Worm (Caenorhabditis elegans) whole organism, L2 larva: ENCODE data around the gene twk-8.

ENCODE experiments used
- C34F6.9 ChIP-seq: fragments of 150-350 bp; optimal IDR thresholded peaks from 2 replicates; lab custom pipeline; 2014; ENCODE audit warnings: missing biosample characterization, missing genetic modification characterization
- F13H6.1 ChIP-seq: sonication (generic microtip); optimal IDR thresholded peaks from 2 replicates; lab custom pipeline; 2016; ENCODE audit warnings: missing genetic modification characterization, missing compliant biosample characterization
- R02D3.7 ChIP-seq: fragments of 150-350 bp; optimal IDR thresholded peaks from 2 replicates; lab custom pipeline; 2014; ENCODE audit warnings: missing biosample characterization, missing genetic modification characterization
- Y55F3AM.14 ChIP-seq: fragments of 200-800 bp; sonication (Bioruptor generic); optimal IDR thresholded peaks from 2 replicates; lab custom pipeline; 2018; ENCODE audit warnings: mild to moderate bottlenecking, missing genetic modification characterization, missing compliant biosample characterization
- ZK546.5 ChIP-seq: sonication (generic microtip); optimal IDR thresholded peaks from 2 replicates; lab custom pipeline; 2017; ENCODE audit warnings: missing biosample characterization, missing genetic modification characterization
- alr-1 ChIP-seq: fragments of 150-350 bp; optimal IDR thresholded peaks from 2 replicates; lab custom pipeline; 2014; ENCODE audit warnings: missing biosample characterization, missing genetic modification characterization
- aly-2 ChIP-seq: fragments of 150-350 bp; optimal IDR thresholded peaks from 2 replicates; lab custom pipeline; 2014; ENCODE audit warnings: missing biosample characterization, missing genetic modification characterization
- blmp-1 ChIP-seq: sonication (generic microtip); optimal IDR thresholded peaks from 2 replicates; lab custom pipeline; 2017; ENCODE audit warnings: missing genetic modification characterization, mild to moderate bottlenecking, missing compliant biosample characterization, antibody characterized with exemption, moderate library complexity; ENCODE audit not compliant: insufficient read depth
- ceh-16 ChIP-seq: fragments of 150-350 bp; optimal IDR thresholded peaks from 2 replicates; lab custom pipeline; 2014; ENCODE audit warnings: missing biosample characterization, missing genetic modification characterization
- crh-2 ChIP-seq: sonication (generic microtip); optimal IDR thresholded peaks from 2 replicates; lab custom pipeline; 2017; ENCODE audit warnings: missing biosample characterization, missing genetic modification characterization
- dmd-4 ChIP-seq: sonication (generic microtip); optimal IDR thresholded peaks from 2 replicates; lab custom pipeline; 2017; ENCODE audit warnings: missing biosample characterization, missing genetic modification characterization
- egl-27 ChIP-seq: sonication (generic microtip); optimal IDR thresholded peaks from 3 replicates; lab custom pipeline; 2017; ENCODE audit warnings: missing biosample characterization, missing genetic modification reagents, missing genetic modification characterization
- elt-1 ChIP-seq: fragments of 150-350 bp; optimal IDR thresholded peaks from 2 replicates; lab custom pipeline; 2014; ENCODE audit warnings: missing biosample characterization, missing genetic modification characterization
- elt-3 ChIP-seq: sonication (generic microtip); optimal IDR thresholded peaks from 2 replicates; lab custom pipeline; 2017; ENCODE audit warnings: missing biosample characterization, missing genetic modification characterization
- fos-1 ChIP-seq: fragments of 150-350 bp; optimal IDR thresholded peaks from 2 replicates; lab custom pipeline; 2014; ENCODE audit warnings: missing biosample characterization, missing genetic modification characterization
- gmeb-1 ChIP-seq: fragments of 150-350 bp; optimal IDR thresholded peaks from 2 replicates; lab custom pipeline; 2014; ENCODE audit warnings: missing biosample characterization, missing genetic modification characterization
- lin-11 ChIP-seq: fragments of 150-350 bp; sonication (generic microtip); optimal IDR thresholded peaks from 2 replicates; lab custom pipeline; 2014; ENCODE audit warnings: missing biosample characterization, missing genetic modification characterization, inconsistent platforms, mixed read lengths
- lin-13 ChIP-seq: fragments of 150-350 bp; optimal IDR thresholded peaks from 2 replicates; lab custom pipeline; 2014; ENCODE audit warnings: missing biosample characterization, missing genetic modification reagents, missing genetic modification characterization
- lin-39 ChIP-seq: fragments of 150-350 bp; optimal IDR thresholded peaks from 2 replicates; lab custom pipeline; 2014; ENCODE audit warnings: missing biosample characterization, missing genetic modification reagents, missing genetic modification characterization
- lsy-2 ChIP-seq, 2 experiments: fragments of 150-350 bp in 1 of 2; sonication (generic microtip) in 1 of 2; optimal IDR thresholded peaks; 2 replicates each; lab custom pipeline; 2014 to 2017; ENCODE audit warnings: missing biosample characterization in 2 of 2, missing genetic modification characterization in 2 of 2
- mab-5 ChIP-seq: fragments of 150-350 bp; optimal IDR thresholded peaks from 2 replicates; lab custom pipeline; 2014; ENCODE audit warnings: missing biosample characterization, missing genetic modification characterization
- mbf-1 ChIP-seq: sonication (generic microtip); optimal IDR thresholded peaks from 2 replicates; lab custom pipeline; 2017; ENCODE audit warnings: missing biosample characterization, missing genetic modification characterization
- mdl-1 ChIP-seq, 2 experiments: fragments of 150-350 bp in 1 of 2; sonication (generic microtip) in 1 of 2; optimal IDR thresholded peaks; 2 replicates each; lab custom pipeline; 2017; ENCODE audit warnings: missing biosample characterization in 2 of 2, missing genetic modification characterization in 2 of 2
- nhr-11 ChIP-seq: fragments of 150-350 bp; optimal IDR thresholded peaks from 2 replicates; lab custom pipeline; 2014; ENCODE audit warnings: missing biosample characterization, missing genetic modification characterization
- nhr-12 ChIP-seq: fragments of 150-350 bp; optimal IDR thresholded peaks from 2 replicates; lab custom pipeline; 2014; ENCODE audit warnings: missing biosample characterization, missing genetic modification characterization
- nhr-129 ChIP-seq: fragments of 150-350 bp; optimal IDR thresholded peaks from 2 replicates; lab custom pipeline; 2014; ENCODE audit warnings: missing biosample characterization, missing genetic modification characterization
- nhr-21 ChIP-seq: fragments of 150-350 bp; optimal IDR thresholded peaks from 2 replicates; lab custom pipeline; 2014; ENCODE audit warnings: missing biosample characterization, missing genetic modification characterization
- nhr-23 ChIP-seq: fragments of 150-350 bp; optimal IDR thresholded peaks from 2 replicates; lab custom pipeline; 2014; ENCODE audit warnings: missing biosample characterization, missing genetic modification reagents, missing genetic modification characterization
- nhr-25 ChIP-seq: fragments of 150-350 bp; sonication (generic microtip); optimal IDR thresholded peaks from 3 replicates; lab custom pipeline; 2014; ENCODE audit warnings: missing biosample characterization, missing genetic modification characterization
- nhr-6 ChIP-seq: fragments of 150-350 bp; optimal IDR thresholded peaks from 2 replicates; lab custom pipeline; 2014; ENCODE audit warnings: missing biosample characterization, missing genetic modification characterization
- nhr-77 ChIP-seq: fragments of 150-350 bp; optimal IDR thresholded peaks from 2 replicates; lab custom pipeline; 2014; ENCODE audit warnings: missing biosample characterization, missing genetic modification characterization
- peb-1 ChIP-seq: fragments of 150-350 bp; optimal IDR thresholded peaks from 2 replicates; lab custom pipeline; 2014; ENCODE audit warnings: missing biosample characterization, missing genetic modification characterization
- sem-4 ChIP-seq: fragments of 150-350 bp; optimal IDR thresholded peaks from 2 replicates; lab custom pipeline; 2014; ENCODE audit warnings: missing biosample characterization, missing genetic modification reagents, missing genetic modification characterization
- skn-1 ChIP-seq: sonication (generic microtip); optimal IDR thresholded peaks from 2 replicates; lab custom pipeline; 2017; ENCODE audit warnings: missing biosample characterization, missing genetic modification characterization
- snpc-4 ChIP-seq: fragments of 150-350 bp; optimal IDR thresholded peaks from 2 replicates; lab custom pipeline; 2014; ENCODE audit warnings: missing biosample characterization, missing genetic modification characterization
- unc-55 ChIP-seq: fragments of 150-350 bp; sonication (generic microtip); optimal IDR thresholded peaks from 3 replicates; lab custom pipeline; 2014; ENCODE audit warnings: missing biosample characterization, missing genetic modification reagents, missing genetic modification characterization
- unc-62 ChIP-seq: fragments of 150-350 bp; optimal IDR thresholded peaks from 2 replicates; lab custom pipeline; 2014; ENCODE audit warnings: missing biosample characterization, missing genetic modification reagents, missing genetic modification characterization
- zag-1 ChIP-seq: fragments of 150-350 bp; optimal IDR thresholded peaks from 2 replicates; lab custom pipeline; 2014; ENCODE audit warnings: missing biosample characterization, missing genetic modification characterization
- ztf-1 ChIP-seq: fragments of 200-800 bp; sonication (Bioruptor generic); conservative IDR thresholded peaks from 2 replicates; pipeline ENCODE4 v1.3.6; 2022; ENCODE audit warnings: missing genetic modification characterization, missing compliant biosample characterization
- ztf-11 ChIP-seq: sonication (generic microtip); optimal IDR thresholded peaks from 2 replicates; lab custom pipeline; 2017; ENCODE audit warnings: missing biosample characterization, missing genetic modification characterization
- ztf-4 ChIP-seq: fragments of 150-350 bp; optimal IDR thresholded peaks from 2 replicates; lab custom pipeline; 2014; ENCODE audit warnings: missing biosample characterization, missing genetic modification characterization

Gene twk-8

ce11 chrIV:9100835-9101234, 18.7 kb downstream of the twk-8 start:
- TF ChIP-seq fos-1 (tag; lab: Kevin White, UChicago) (no peak), ceh-16 (tag; lab: Kevin White, UChicago) (no peak), elt-1 (tag; lab: Kevin White, UChicago) (no peak), R02D3.7 (tag; lab: Kevin White, UChicago) (no peak), lsy-2 (tag; optimal IDR thresholded peaks at IDR 0.05; lab: Kevin White, UChicago) (no peak), nhr-6 (tag; lab: Kevin White, UChicago) (no peak), lin-39 (tag; lab: Kevin White, UChicago) (no peak), nhr-11 (no peak), peb-1 (tag; lab: Kevin White, UChicago) (no peak), ZK546.5 (no peak), mbf-1 (tag; lab: Kevin White, UChicago) (no peak), nhr-25 (tag; lab: Kevin White, UChicago) (no peak), nhr-129 (tag; lab: Kevin White, UChicago) (no peak), dmd-4 (tag; lab: Kevin White, UChicago) (no peak), unc-62 (no peak), alr-1 (no peak), lin-13 (GFP tag; lab: Kevin White, UChicago) (no peak)
- TF ChIP-seq, all 48 proteins: peak for 0

ce11 chrIV:9104071-9105016, 22.2 kb downstream of the twk-8 start, which contains the start of the genes C01F6.14 and fem-3:
C01F6.14 (minus strand) TSS chrIV:9104121.
fem-3 (plus strand) TSS chrIV:9104966.
- TF ChIP-seq elt-1 (tag; lab: Kevin White, UChicago) (no peak), crh-2 (peak; percentile 15), lsy-2 (tag; optimal IDR thresholded peaks at IDR 0.05; lab: Kevin White, UChicago) (peak in 1 of 2 experiments; percentile 40), snpc-4 (tag; lab: Kevin White, UChicago) (no peak), zag-1 (tag; lab: Kevin White, UChicago) (no peak), C34F6.9 (peak; percentile 43), Y55F3AM.14 (GFP tag; lab: Kevin White, UChicago) (no peak), nhr-77 (tag; lab: Kevin White, UChicago) (no peak), aly-2 (tag; lab: Kevin White, UChicago) (no peak), gmeb-1 (no peak), F13H6.1 (no peak), sem-4 (no peak), ztf-11 (tag; lab: Kevin White, UChicago) (no peak), unc-55 (GFP tag; lab: Kevin White, UChicago) (peak; percentile 39), lin-39 (tag; lab: Kevin White, UChicago) (no peak), mdl-1 (tag; optimal IDR thresholded peaks at IDR 0.05; lab: Kevin White, UChicago) (no peak), alr-1 (no peak), ZK546.5 (no peak), nhr-129 (tag; lab: Kevin White, UChicago) (no peak), peb-1 (tag; lab: Kevin White, UChicago) (no peak)

- TF ChIP-seq ztf-11 (tag; lab: Kevin White, UChicago), result no peak
- TF ChIP-seq zag-1 (tag; lab: Kevin White, UChicago), result no peak
- no peak for TF ChIP-seq gmeb-1
- no peak for TF ChIP-seq snpc-4 (tag; lab: Kevin White, UChicago)
- TF ChIP-seq nhr-129 (tag; lab: Kevin White, UChicago), result peak; percentile 65
- no peak for TF ChIP-seq alr-1
- no peak for TF ChIP-seq unc-62
- TF ChIP-seq ztf-4 (tag; lab: Kevin White, UChicago), result no peak
- TF ChIP-seq mab-5, result no peak
- no peak for TF ChIP-seq skn-1
- TF ChIP-seq peb-1 (tag; lab: Kevin White, UChicago), result no peak
- TF ChIP-seq blmp-1, result no peak
- TF ChIP-seq Y55F3AM.14 (GFP tag; lab: Kevin White, UChicago), result no peak
- TF ChIP-seq fos-1 (tag; lab: Kevin White, UChicago), result peak; percentile 23
- peak in 1 of 2 experiments; percentile 70 for TF ChIP-seq lsy-2 (tag; optimal IDR thresholded peaks at IDR 0.05; lab: Kevin White, UChicago)
- no peak for TF ChIP-seq lin-11
- TF ChIP-seq nhr-21 (tag; lab: Kevin White, UChicago), result no peak
- TF ChIP-seq elt-3 (tag; lab: Kevin White, UChicago), result no peak
- TF ChIP-seq nhr-23 (tag; lab: Kevin White, UChicago), result no peak
- TF ChIP-seq nhr-77 (tag; lab: Kevin White, UChicago), result no peak
- TF ChIP-seq egl-27 (tag; lab: Kevin White, UChicago), result no peak
- TF ChIP-seq C34F6.9, result peak; percentile 85
- TF ChIP-seq nhr-12 (tag; lab: Kevin White, UChicago), result no peak
- TF ChIP-seq lin-39 (tag; lab: Kevin White, UChicago), result no peak
- peak; percentile 7 for TF ChIP-seq crh-2
- TF ChIP-seq ztf-1 (GFP tag; lab: Robert Waterston, UW), result no peak
- TF ChIP-seq unc-55 (GFP tag; lab: Kevin White, UChicago), result peak; percentile 58
- no peak for TF ChIP-seq nhr-11
- TF ChIP-seq ZK546.5, result no peak
- TF ChIP-seq elt-1 (tag; lab: Kevin White, UChicago), result no peak
These were observed 25.3 kb downstream of the twk-8 start for ce11 chrIV:9107464-9107863.
